Worm (Caenorhabditis elegans): Measurements from ENCODE around the gene T25B6.6.

T25B6.6 gene

DNA sequence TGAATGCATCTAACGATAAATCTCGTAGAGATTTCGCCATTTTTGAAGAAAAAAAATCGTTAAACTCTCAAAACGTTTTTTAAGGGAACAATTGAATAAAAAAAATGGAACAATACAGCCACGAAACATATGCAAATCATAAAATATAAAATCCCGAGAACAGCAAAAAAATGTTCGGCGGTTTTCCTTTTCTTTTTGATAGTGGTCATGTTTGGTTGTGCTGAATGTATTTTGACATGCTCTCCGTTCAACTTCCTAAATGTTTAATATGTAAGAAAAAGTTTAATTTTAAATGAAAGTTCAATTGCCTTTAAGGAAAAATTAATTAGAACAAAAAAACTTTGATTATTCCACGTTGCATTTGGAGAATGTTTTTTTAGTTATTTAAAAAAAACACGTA is 12.3 kb downstream of the T25B6.6 start, which contains the start of gene C24A3.9:
C24A3.9 (minus strand) TSS at position 101 of the 400 bp plus-strand sequence.
- no peak for TF ChIP-seq hlh-8 (tag; optimal IDR thresholded peaks at IDR 0.05)
- TF ChIP-seq T23F11.4 (GFP tag; optimal IDR thresholded peaks at IDR 0.05) = no peak
- TF ChIP-seq lin-11 (tag; optimal IDR thresholded peaks at IDR 0.05) = no peak
- TF ChIP-seq ceh-48 (tag; optimal IDR thresholded peaks at IDR 0.05) = no peak
- TF ChIP-seq F13H6.1 (tag; optimal IDR thresholded peaks at IDR 0.05) = no peak
- TF ChIP-seq hlh-15 (tag; optimal IDR thresholded peaks at IDR 0.05) = no peak
- TF ChIP-seq ceh-6 (GFP tag; optimal IDR thresholded peaks at IDR 0.05) = no peak
- TF ChIP-seq dve-1 (tag; optimal IDR thresholded peaks at IDR 0.05) = no peak
- no peak for TF ChIP-seq ceh-22 (tag; optimal IDR thresholded peaks at IDR 0.05)
- no peak for TF ChIP-seq ceh-30 (tag; optimal IDR thresholded peaks at IDR 0.05)
- no peak for TF ChIP-seq Y22D7AL.16 (tag; optimal IDR thresholded peaks at IDR 0.05)
- no peak for TF ChIP-seq gmeb-2 (tag; optimal IDR thresholded peaks at IDR 0.05)
- TF ChIP-seq sdc-2 (tag; optimal IDR thresholded peaks at IDR 0.05) = no peak
- TF ChIP-seq elt-4 (tag; optimal IDR thresholded peaks at IDR 0.05) = no peak
- no peak for TF ChIP-seq ceh-24 (tag; optimal IDR thresholded peaks at IDR 0.05)
- no peak for TF ChIP-seq C08G9.2 (tag; optimal IDR thresholded peaks at IDR 0.05)
- no peak for TF ChIP-seq ztf-16 (tag; optimal IDR thresholded peaks at IDR 0.05)

DNA sequence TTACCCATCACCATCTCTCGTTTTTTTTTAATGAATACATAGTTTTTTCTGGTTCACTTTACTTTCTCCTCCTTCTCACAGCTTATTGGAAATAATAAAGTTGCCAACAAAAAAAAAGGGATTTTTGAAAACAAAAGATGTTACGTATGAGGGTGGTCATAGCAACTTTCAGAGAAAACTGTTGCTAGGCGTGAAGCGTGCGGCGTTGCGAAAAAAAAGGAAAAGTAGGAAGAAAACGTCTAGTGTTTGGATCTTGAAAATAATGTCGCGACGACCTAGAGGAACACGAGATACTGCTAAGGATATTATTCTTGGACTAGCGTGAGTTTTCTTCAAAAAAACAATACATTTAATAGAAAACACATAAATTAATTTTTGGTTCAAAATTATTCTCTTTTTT is 23.9 kb downstream of the T25B6.6 start, which contains the start of gene C24A3.1:
C24A3.1 (plus strand) TSS at position 263 of the 400 bp plus-strand sequence.
- no peak for TF ChIP-seq che-1 (tag; optimal IDR thresholded peaks at IDR 0.05)
- TF ChIP-seq ceh-18 (tag; optimal IDR thresholded peaks at IDR 0.05) = no peak
- TF ChIP-seq elt-2 (tag; optimal IDR thresholded peaks at IDR 0.05) = no peak
- TF ChIP-seq unc-42 (tag; optimal IDR thresholded peaks at IDR 0.05) = no peak
- TF ChIP-seq ceh-48 (tag; optimal IDR thresholded peaks at IDR 0.05) = no peak
- no peak for TF ChIP-seq sdc-2 (tag; optimal IDR thresholded peaks at IDR 0.05)
- TF ChIP-seq T23F11.4 (GFP tag; optimal IDR thresholded peaks at IDR 0.05) = no peak
- no peak for TF ChIP-seq nhr-11 (tag; optimal IDR thresholded peaks at IDR 0.05)
- no peak for TF ChIP-seq ceh-2 (tag; optimal IDR thresholded peaks at IDR 0.05)
- no peak for TF ChIP-seq ceh-9 (tag; optimal IDR thresholded peaks at IDR 0.05)
- TF ChIP-seq C38D4.7 (GFP tag; optimal IDR thresholded peaks at IDR 0.05) = no peak
- TF ChIP-seq tbx-2 (tag; optimal IDR thresholded peaks at IDR 0.05) = no peak
- TF ChIP-seq ceh-19 (GFP tag; optimal IDR thresholded peaks at IDR 0.05) = no peak
- TF ChIP-seq ahr-1 (tag; optimal IDR thresholded peaks at IDR 0.05) = no peak
- TF ChIP-seq pros-1 (tag; optimal IDR thresholded peaks at IDR 0.05) = no peak
- no peak for TF ChIP-seq ztf-16 (tag; optimal IDR thresholded peaks at IDR 0.05)
- no peak for TF ChIP-seq madf-2 (tag; optimal IDR thresholded peaks at IDR 0.05)

DNA sequence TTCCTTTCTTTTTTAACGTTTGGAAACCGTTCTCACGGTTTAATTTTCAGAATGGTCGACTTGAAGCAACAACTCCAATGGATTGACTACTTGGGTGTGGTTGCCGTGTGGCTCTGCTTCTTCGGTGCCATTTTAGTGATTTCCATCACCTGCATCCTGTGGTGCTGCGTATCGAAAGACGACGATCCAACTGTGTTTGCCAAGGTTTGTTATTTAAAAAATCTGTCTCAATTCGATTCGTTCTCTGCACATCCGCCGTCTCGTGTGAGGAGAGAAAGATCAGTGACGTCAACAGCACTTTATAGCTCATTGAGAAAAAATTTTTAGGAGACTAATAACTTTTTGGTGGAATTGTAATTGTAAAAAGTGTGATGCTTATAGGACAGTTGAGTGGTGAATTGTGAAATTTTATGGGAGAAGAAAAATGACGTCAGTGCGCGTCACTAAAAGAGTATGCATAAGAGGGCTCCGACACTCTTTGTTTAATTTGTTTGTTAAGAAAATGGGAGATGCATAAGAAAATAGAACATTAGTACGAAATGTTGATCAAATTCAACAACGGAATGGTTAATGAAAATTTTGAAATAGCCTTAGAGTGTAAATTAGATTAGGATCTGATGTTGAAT is 25.1 kb downstream of the T25B6.6 start, which contains the start of gene C24A3.2:
C24A3.2 (plus strand) TSS at position 51 of the 626 bp plus-strand sequence.
- peak; percentile 28 for TF ChIP-seq unc-42 (tag; optimal IDR thresholded peaks at IDR 0.05)
- no peak for TF ChIP-seq pha-2 (tag; optimal IDR thresholded peaks at IDR 0.05)

DNA sequence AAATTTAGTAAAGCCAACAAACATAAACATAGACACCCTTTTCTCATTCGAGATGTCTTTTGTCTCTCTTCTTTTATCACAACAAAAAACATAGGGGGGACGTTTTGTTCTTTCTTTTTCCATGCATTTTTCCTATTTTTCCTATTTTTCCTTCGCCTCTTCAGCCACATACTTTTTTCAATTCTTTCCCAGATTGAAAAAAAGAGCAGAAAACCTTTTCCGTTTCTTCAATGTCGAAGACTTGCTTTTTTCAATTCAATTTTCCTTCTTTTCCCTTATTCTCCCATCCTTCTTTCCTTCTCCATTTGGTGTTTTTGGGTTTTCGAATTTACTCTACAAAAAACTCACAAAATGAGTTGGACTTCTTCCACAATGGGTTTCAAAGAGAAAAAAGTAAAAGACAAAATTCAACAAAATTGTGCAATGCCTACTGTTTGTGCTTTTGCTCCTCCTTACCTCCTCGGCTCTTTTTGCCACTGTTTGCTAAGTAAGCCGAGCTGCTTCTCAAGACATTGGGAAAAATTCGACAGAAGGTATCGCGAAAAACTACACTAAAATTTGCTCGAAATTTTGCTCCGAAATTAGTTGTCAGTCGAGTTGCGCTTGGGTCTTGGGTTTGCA is 26.1 kb downstream of the T25B6.6 start:
- TF ChIP-seq ahr-1 (tag; optimal IDR thresholded peaks at IDR 0.05) (no peak), unc-42 (tag; optimal IDR thresholded peaks at IDR 0.05) (peak; percentile 78), ztf-16 (tag; optimal IDR thresholded peaks at IDR 0.05) (no peak), tbx-7 (tag; optimal IDR thresholded peaks at IDR 0.05) (no peak), odd-2 (tag; optimal IDR thresholded peaks at IDR 0.05) (no peak), hlh-6 (tag; optimal IDR thresholded peaks at IDR 0.05) (peak; percentile 34), ets-4 (tag; optimal IDR thresholded peaks at IDR 0.05) (no peak), nhr-11 (tag; optimal IDR thresholded peaks at IDR 0.05) (no peak)

Measured in whole organism, late embryonic.